Worm (Caenorhabditis elegans) whole organism, L1 larva: ENCODE data around the gene D1025.1.

Experiments used
- C34B4.2 ChIP-seq: sonication (generic microtip); optimal IDR thresholded peaks from 2 replicates; lab custom pipeline; 2017; ENCODE audit warnings: mild to moderate bottlenecking, missing genetic modification characterization, missing compliant biosample characterization
- F16B12.6 ChIP-seq: fragments of 150-350 bp; optimal IDR thresholded peaks from 2 replicates; lab custom pipeline; 2014; ENCODE audit warnings: missing biosample characterization, missing genetic modification characterization
- Y116A8C.19 ChIP-seq: sonication (generic microtip); optimal IDR thresholded peaks from 2 replicates; lab custom pipeline; 2016; ENCODE audit warnings: missing compliant biosample characterization, missing genetic modification characterization, borderline replicate concordance
- alr-1 ChIP-seq: fragments of 200-800 bp; sonication (Bioruptor generic); optimal IDR thresholded peaks from 2 replicates; lab custom pipeline; 2018; ENCODE audit warnings: borderline replicate concordance, mild to moderate bottlenecking, missing genetic modification characterization, missing compliant biosample characterization
- aly-2 ChIP-seq: fragments of 150-350 bp; optimal IDR thresholded peaks from 2 replicates; lab custom pipeline; 2014; ENCODE audit warnings: missing biosample characterization, missing genetic modification characterization
- ama-1 ChIP-seq: fragments of 150-350 bp; optimal IDR thresholded peaks from 2 replicates; lab custom pipeline; 2014
- blmp-1 ChIP-seq: fragments of 150-350 bp; optimal IDR thresholded peaks from 2 replicates; lab custom pipeline; 2014; ENCODE audit warnings: missing biosample characterization, missing genetic modification characterization
- ceh-63 ChIP-seq: fragments of 200-800 bp; sonication (Bioruptor generic); optimal IDR thresholded peaks from 2 replicates; lab custom pipeline; 2018; ENCODE audit warnings: mild to moderate bottlenecking, missing genetic modification characterization, missing compliant biosample characterization
- ceh-8 ChIP-seq: fragments of 200-800 bp; sonication (Bioruptor generic); optimal IDR thresholded peaks from 2 replicates; lab custom pipeline; 2018; ENCODE audit warnings: mild to moderate bottlenecking, missing genetic modification characterization, moderate library complexity, missing compliant biosample characterization
- ceh-82 ChIP-seq, 3 experiments: fragments of 150-350 bp in 1 of 3; sonication (generic microtip) in 2 of 3; optimal IDR thresholded peaks; 2 replicates each; lab custom pipeline; 2014 to 2017; ENCODE audit warnings: missing biosample characterization in 3 of 3, missing genetic modification characterization in 3 of 3
- ceh-90 ChIP-seq: sonication (generic microtip); optimal IDR thresholded peaks from 2 replicates; lab custom pipeline; 2016; ENCODE audit warnings: missing genetic modification characterization, missing compliant biosample characterization
- efl-1 ChIP-seq, 4 experiments: fragments of 150-350 bp; optimal IDR thresholded peaks in 3 of 4; peaks in 1 of 4; 1 replicate in 1 of 4; 2 replicates in 3 of 4; lab custom pipeline; 2014; ENCODE audit warnings: missing biosample characterization in 2 of 4, missing genetic modification characterization in 2 of 4, missing genetic modification reagents in 2 of 4
- egl-13 ChIP-seq: sonication (generic microtip); optimal IDR thresholded peaks from 2 replicates; lab custom pipeline; 2016; ENCODE audit warnings: missing genotype, missing genetic modification reagents, missing genetic modification characterization, missing compliant biosample characterization
- elt-3 ChIP-seq, 6 experiments: fragments of 150-350 bp in 1 of 6; sonication (generic microtip); optimal IDR thresholded peaks; 2 replicates each; lab custom pipeline; 2017 to 2018; ENCODE audit warnings: missing biosample characterization in 6 of 6, missing genetic modification characterization in 6 of 6, inconsistent platforms in 1 of 6
- ets-5 ChIP-seq: fragments of 200-800 bp; sonication (Bioruptor generic); IDR thresholded peaks from 2 replicates; pipeline ENCODE4 v1.3.6; 2022; ENCODE audit warnings: missing genetic modification characterization, missing compliant biosample characterization
- fkh-4 ChIP-seq: sonication (generic microtip); optimal IDR thresholded peaks from 2 replicates; lab custom pipeline; 2016; ENCODE audit warnings: missing compliant biosample characterization, missing genetic modification characterization, borderline replicate concordance
- fos-1 ChIP-seq: fragments of 150-350 bp; optimal IDR thresholded peaks from 2 replicates; lab custom pipeline; 2014; ENCODE audit warnings: missing biosample characterization, missing genetic modification characterization
- grh-1 ChIP-seq: fragments of 200-800 bp; sonication (Bioruptor generic); IDR thresholded peaks from 2 replicates; pipeline ENCODE4 v1.3.6; 2022; ENCODE audit warnings: missing genetic modification reagents, missing genetic modification characterization, missing compliant biosample characterization
- hlh-4 ChIP-seq: sonication (generic microtip); optimal IDR thresholded peaks from 2 replicates; lab custom pipeline; 2016; ENCODE audit warnings: mild to moderate bottlenecking, missing genetic modification characterization, missing compliant biosample characterization
- hpl-2 ChIP-seq: fragments of 150-350 bp; optimal IDR thresholded peaks from 2 replicates; lab custom pipeline; 2014; ENCODE audit warnings: missing biosample characterization, missing genetic modification reagents, missing genetic modification characterization
- lin-14 ChIP-seq: fragments of 200-800 bp; sonication (Bioruptor generic); optimal IDR thresholded peaks from 2 replicates; lab custom pipeline; 2018; ENCODE audit warnings: mild to moderate bottlenecking, missing genetic modification characterization, moderate library complexity, missing compliant biosample characterization
- lin-15B ChIP-seq: fragments of 150-350 bp; sonication (generic microtip); optimal IDR thresholded peaks from 3 replicates; lab custom pipeline; 2014; ENCODE audit warnings: missing biosample characterization, missing genetic modification characterization
- lin-35 ChIP-seq, 2 experiments: fragments of 150-350 bp; optimal IDR thresholded peaks; 2 replicates each; lab custom pipeline; 2014; ENCODE audit warnings: missing biosample characterization in 2 of 2, missing genetic modification characterization in 2 of 2, missing genetic modification reagents in 2 of 2
- lir-3 ChIP-seq: sonication (generic microtip); optimal IDR thresholded peaks from 2 replicates; lab custom pipeline; 2016; ENCODE audit warnings: mild to moderate bottlenecking, missing genetic modification characterization, moderate library complexity, missing compliant biosample characterization; ENCODE audit not compliant: poor library complexity
- mab-9 ChIP-seq: fragments of 200-800 bp; sonication (Bioruptor generic); IDR thresholded peaks from 2 replicates; pipeline ENCODE4 v1.3.6; 2022; ENCODE audit warnings: missing genetic modification reagents, missing genetic modification characterization, missing compliant biosample characterization
- mef-2 ChIP-seq: fragments of 150-350 bp; optimal IDR thresholded peaks from 2 replicates; lab custom pipeline; 2014; ENCODE audit warnings: missing biosample characterization, missing genetic modification characterization
- mep-1 ChIP-seq: fragments of 150-350 bp; optimal IDR thresholded peaks from 2 replicates; lab custom pipeline; 2014; ENCODE audit warnings: missing biosample characterization, missing genetic modification characterization
- nhr-12 ChIP-seq: sonication (generic microtip); optimal IDR thresholded peaks from 2 replicates; lab custom pipeline; 2017; ENCODE audit warnings: missing biosample characterization, missing genetic modification characterization
- nhr-19 ChIP-seq: fragments of 200-800 bp; sonication (Bioruptor generic); conservative IDR thresholded peaks from 2 replicates; pipeline ENCODE4 v1.3.6; 2022; ENCODE audit warnings: missing genetic modification characterization, missing compliant biosample characterization
- nhr-20 ChIP-seq: sonication (generic microtip); optimal IDR thresholded peaks from 2 replicates; lab custom pipeline; 2016; ENCODE audit warnings: mild to moderate bottlenecking, missing genetic modification characterization, missing compliant biosample characterization
- nhr-28 ChIP-seq: fragments of 150-350 bp; optimal IDR thresholded peaks from 2 replicates; lab custom pipeline; 2014; ENCODE audit warnings: missing biosample characterization, missing genetic modification characterization
- nhr-47 ChIP-seq: sonication (generic microtip); optimal IDR thresholded peaks from 2 replicates; lab custom pipeline; 2016; ENCODE audit warnings: mild to moderate bottlenecking, missing genetic modification characterization, moderate library complexity, missing compliant biosample characterization
- nhr-76 ChIP-seq: sonication (generic microtip); optimal IDR thresholded peaks from 2 replicates; lab custom pipeline; 2017; ENCODE audit warnings: missing biosample characterization, missing genetic modification characterization
- nhr-77 ChIP-seq: fragments of 150-350 bp; optimal IDR thresholded peaks from 2 replicates; lab custom pipeline; 2014; ENCODE audit warnings: missing biosample characterization, missing genetic modification characterization
- nhr-85 ChIP-seq: sonication (generic microtip); peaks from one replicate; lab custom pipeline; 2016; ENCODE audit warnings: missing genetic modification characterization, inconsistent platforms, missing compliant biosample characterization
- nhr-90 ChIP-seq: sonication (generic microtip); optimal IDR thresholded peaks from 2 replicates; lab custom pipeline; 2016; ENCODE audit warnings: mild to moderate bottlenecking, missing genetic modification characterization, missing compliant biosample characterization; ENCODE audit not compliant: poor library complexity
- pag-3 ChIP-seq: sonication (generic microtip); optimal IDR thresholded peaks from 2 replicates; lab custom pipeline; 2017; ENCODE audit warnings: missing genetic modification characterization, mild to moderate bottlenecking, missing compliant biosample characterization, antibody characterized with exemption, borderline replicate concordance; ENCODE audit not compliant: insufficient read depth
- snpc-4 ChIP-seq: fragments of 150-350 bp; optimal IDR thresholded peaks from 2 replicates; lab custom pipeline; 2014; ENCODE audit warnings: missing biosample characterization, missing genetic modification characterization
- snu-23 ChIP-seq: sonication (generic microtip); optimal IDR thresholded peaks from 2 replicates; lab custom pipeline; 2016; ENCODE audit warnings: missing genetic modification characterization, missing compliant biosample characterization
- sox-4 ChIP-seq: sonication (generic microtip); optimal IDR thresholded peaks from 2 replicates; lab custom pipeline; 2016; ENCODE audit warnings: missing genetic modification characterization, missing compliant biosample characterization
- sup-37 ChIP-seq: fragments of 200-800 bp; sonication (Bioruptor generic); optimal IDR thresholded peaks from 2 replicates; lab custom pipeline; 2018; ENCODE audit warnings: mild to moderate bottlenecking, missing genetic modification characterization, missing compliant biosample characterization
- swsn-7 ChIP-seq: sonication (generic microtip); optimal IDR thresholded peaks from 2 replicates; lab custom pipeline; 2016; ENCODE audit warnings: missing genetic modification characterization, missing compliant biosample characterization
- tbx-2 ChIP-seq: sonication (generic microtip); optimal IDR thresholded peaks from 2 replicates; lab custom pipeline; 2016; ENCODE audit warnings: missing genetic modification characterization, missing compliant biosample characterization
- unc-30 ChIP-seq: sonication (generic microtip); optimal IDR thresholded peaks from 2 replicates; lab custom pipeline; 2017; ENCODE audit warnings: missing biosample characterization, missing genetic modification characterization
- unc-86 ChIP-seq: sonication (generic microtip); optimal IDR thresholded peaks from 2 replicates; lab custom pipeline; 2016; ENCODE audit warnings: missing genetic modification characterization, missing compliant biosample characterization
- vab-15 ChIP-seq: sonication (generic microtip); optimal IDR thresholded peaks from 2 replicates; lab custom pipeline; 2017; ENCODE audit warnings: missing genotype, mild to moderate bottlenecking, missing genetic modification characterization, missing compliant biosample characterization
- zag-1 ChIP-seq: fragments of 150-350 bp; optimal IDR thresholded peaks from 2 replicates; lab custom pipeline; 2014; ENCODE audit warnings: missing biosample characterization, missing genetic modification characterization
- zip-4 ChIP-seq: fragments of 200-800 bp; sonication (Bioruptor generic); optimal IDR thresholded peaks from 2 replicates; lab custom pipeline; 2018; ENCODE audit warnings: mild to moderate bottlenecking, missing genetic modification characterization, moderate library complexity, missing compliant biosample characterization
- ztf-4 ChIP-seq: fragments of 150-350 bp; optimal IDR thresholded peaks from 2 replicates; lab custom pipeline; 2014; ENCODE audit warnings: missing biosample characterization, missing genetic modification characterization

D1025.1 gene

DNA sequence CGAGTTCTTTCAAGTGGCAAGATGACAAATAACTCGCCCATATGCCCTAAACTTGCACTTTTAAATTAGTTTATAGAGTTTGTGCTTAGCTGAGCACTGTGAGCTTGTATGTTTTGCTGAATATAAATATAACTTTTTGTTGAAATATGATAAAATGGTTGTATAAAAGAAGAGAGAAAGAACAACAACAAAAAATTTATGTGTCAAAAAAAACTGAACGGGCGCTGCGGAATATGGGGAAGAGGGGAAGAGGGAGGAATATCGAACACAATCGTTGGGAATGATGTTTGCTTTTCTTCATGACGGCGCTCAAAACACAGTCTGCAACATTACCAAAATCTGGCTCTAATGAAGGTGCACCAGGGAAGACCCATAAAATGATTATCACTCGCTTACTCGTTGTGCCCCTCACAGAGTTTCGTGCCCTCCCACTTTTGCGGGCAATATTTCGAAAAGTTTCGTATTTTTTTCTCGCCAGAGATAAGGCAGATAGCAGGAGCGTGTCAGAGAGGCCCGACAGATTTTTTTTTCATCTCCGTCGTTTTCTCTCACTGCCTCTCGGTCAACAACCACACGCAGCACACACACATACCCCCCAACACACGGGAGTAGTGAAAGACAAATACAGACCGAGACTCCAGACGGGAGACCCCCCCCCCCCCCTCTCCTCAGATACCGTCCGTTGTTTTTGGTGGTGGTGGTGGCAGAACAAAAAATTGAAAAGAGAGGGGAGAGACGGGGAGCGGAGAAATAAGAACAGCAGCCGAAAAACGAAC is 14.8 kb upstream of the D1025.1 start (continued):
- peak; percentile 26 to 98 (median 58) for TF ChIP-seq elt-3 (tag; optimal IDR thresholded peaks at IDR 0.05; lab: Kevin White, UChicago)
- TF ChIP-seq zag-1 (tag; lab: Kevin White, UChicago): no peak
- no peak for TF ChIP-seq blmp-1 (tag; lab: Kevin White, UChicago)
- no peak for TF ChIP-seq alr-1
- TF ChIP-seq grh-1 (GFP tag; lab: Robert Waterston, UW): peak; percentile 69
- TF ChIP-seq lir-3 (tag; lab: Kevin White, UChicago): no peak
- TF ChIP-seq nhr-85 (tag; lab: Kevin White, UChicago): peak; percentile 96
- TF ChIP-seq nhr-20 (tag; lab: Kevin White, UChicago): peak; percentile 79
- TF ChIP-seq sox-4 (tag; lab: Kevin White, UChicago): no peak
- TF ChIP-seq C34B4.2 (tag; lab: Kevin White, UChicago): no peak
- no peak for TF ChIP-seq nhr-28 (tag; lab: Kevin White, UChicago)
- no peak for TF ChIP-seq ztf-4 (tag; lab: Kevin White, UChicago)
- peak; percentile 90 for TF ChIP-seq nhr-77 (tag; lab: Kevin White, UChicago)
- no peak for TF ChIP-seq mab-9 (GFP tag; lab: Robert Waterston, UW)
- peak; percentile 52 for TF ChIP-seq nhr-90 (tag; lab: Kevin White, UChicago)
- TF ChIP-seq nhr-76 (tag; lab: Kevin White, UChicago): no peak
- peak; percentile 1 to 61 for TF ChIP-seq lin-35 (GFP tag; optimal IDR thresholded peaks at IDR 0.05; lab: Kevin White, UChicago)
- TF ChIP-seq lin-15B (tag; lab: Kevin White, UChicago): no peak
- no peak for TF ChIP-seq fos-1
- TF ChIP-seq ama-1 (lab: Kevin White, UChicago): no peak
- peak; percentile 71 for TF ChIP-seq snu-23 (GFP tag; lab: Kevin White, UChicago)
- no peak for TF ChIP-seq zip-4
- TF ChIP-seq F16B12.6 (tag; lab: Kevin White, UChicago): peak; percentile 9
- peak; percentile 15 for TF ChIP-seq pag-3 (tag; lab: Kevin White, UChicago)
- TF ChIP-seq unc-86 (tag; lab: Kevin White, UChicago): no peak
- no peak for TF ChIP-seq hpl-2 (GFP tag; lab: Kevin White, UChicago)
- peak in 1 of 2 experiments; percentile 10 for TF ChIP-seq efl-1 (optimal IDR thresholded peaks at IDR 0.05; lab: Kevin White, UChicago)
- peak in 1 of 2 experiments; percentile 93 for TF ChIP-seq efl-1 (GFP tag; optimal IDR thresholded peaks at IDR 0.05 in 1 of 2; lab: Kevin White, UChicago)
- no peak for TF ChIP-seq sup-37 (GFP tag; lab: Kevin White, UChicago)
- no peak for TF ChIP-seq hlh-4 (tag; lab: Kevin White, UChicago)
- no peak for TF ChIP-seq ceh-90 (tag; lab: Kevin White, UChicago)
- no peak for TF ChIP-seq mef-2 (tag; lab: Kevin White, UChicago)
- TF ChIP-seq lin-14: peak; percentile 91
- peak; percentile 33 for TF ChIP-seq mep-1 (tag; lab: Kevin White, UChicago)
- no peak for TF ChIP-seq ceh-8 (GFP tag; lab: Kevin White, UChicago)
- TF ChIP-seq tbx-2 (tag; lab: Kevin White, UChicago): peak; percentile 17
- TF ChIP-seq, all 84 proteins: peak for 30

DNA sequence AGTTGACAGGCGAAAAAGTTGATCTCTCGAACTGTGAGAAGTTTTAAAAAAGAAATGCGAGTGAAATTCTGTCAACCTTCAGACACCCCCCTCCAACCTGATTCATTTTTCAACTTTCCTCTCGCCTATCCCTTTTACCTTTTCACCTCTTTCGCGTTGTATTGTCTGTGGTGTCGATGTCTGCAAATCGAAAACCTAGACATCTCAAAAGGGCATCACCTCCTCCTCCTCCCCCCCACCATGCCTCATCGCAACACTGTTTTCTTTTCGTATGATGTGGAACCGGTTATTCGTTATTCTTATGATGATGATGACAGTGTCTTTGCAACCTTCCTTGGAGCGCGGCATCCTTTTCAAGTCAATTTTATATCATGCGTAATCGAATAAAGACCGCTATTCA is 12.6 kb upstream of the D1025.1 start:
- TF ChIP-seq aly-2 (tag; lab: Kevin White, UChicago) (no peak), swsn-7 (no peak), ceh-82 (tag; optimal IDR thresholded peaks at IDR 0.05; lab: Kevin White, UChicago) (no peak), efl-1 (optimal IDR thresholded peaks at IDR 0.05; lab: Kevin White, UChicago) (no peak), efl-1 (GFP tag; optimal IDR thresholded peaks at IDR 0.05 in 1 of 2; lab: Kevin White, UChicago) (peak in 1 of 2 experiments; percentile 28), lin-35 (GFP tag; optimal IDR thresholded peaks at IDR 0.05; lab: Kevin White, UChicago) (peak; percentile 12 to 41), nhr-47 (tag; lab: Kevin White, UChicago) (peak; percentile 48), ets-5 (GFP tag; lab: Robert Waterston, UW) (no peak), lin-15B (tag; lab: Kevin White, UChicago) (no peak), nhr-12 (no peak), sox-4 (tag; lab: Kevin White, UChicago) (no peak), snpc-4 (no peak), fkh-4 (tag; lab: Kevin White, UChicago) (no peak), nhr-19 (peak; percentile 55), egl-13 (tag; lab: Kevin White, UChicago) (no peak), vab-15 (tag; lab: Kevin White, UChicago) (no peak), nhr-85 (tag; lab: Kevin White, UChicago) (peak; percentile 98), Y116A8C.19 (tag; lab: Kevin White, UChicago) (no peak), elt-3 (tag; optimal IDR thresholded peaks at IDR 0.05; lab: Kevin White, UChicago) (peak in 5 of 6 experiments; percentile 1 to 83 (median 44)), zip-4 (no peak), unc-30 (tag; lab: Kevin White, UChicago) (no peak), ceh-63 (GFP tag; lab: Kevin White, UChicago) (no peak)
